Worm (Caenorhabditis elegans): ENCODE results near the gene F21A3.2.
A peak's percentile ranks its signal among the peaks of the same experiment; 100 is the strongest.

DNA sequence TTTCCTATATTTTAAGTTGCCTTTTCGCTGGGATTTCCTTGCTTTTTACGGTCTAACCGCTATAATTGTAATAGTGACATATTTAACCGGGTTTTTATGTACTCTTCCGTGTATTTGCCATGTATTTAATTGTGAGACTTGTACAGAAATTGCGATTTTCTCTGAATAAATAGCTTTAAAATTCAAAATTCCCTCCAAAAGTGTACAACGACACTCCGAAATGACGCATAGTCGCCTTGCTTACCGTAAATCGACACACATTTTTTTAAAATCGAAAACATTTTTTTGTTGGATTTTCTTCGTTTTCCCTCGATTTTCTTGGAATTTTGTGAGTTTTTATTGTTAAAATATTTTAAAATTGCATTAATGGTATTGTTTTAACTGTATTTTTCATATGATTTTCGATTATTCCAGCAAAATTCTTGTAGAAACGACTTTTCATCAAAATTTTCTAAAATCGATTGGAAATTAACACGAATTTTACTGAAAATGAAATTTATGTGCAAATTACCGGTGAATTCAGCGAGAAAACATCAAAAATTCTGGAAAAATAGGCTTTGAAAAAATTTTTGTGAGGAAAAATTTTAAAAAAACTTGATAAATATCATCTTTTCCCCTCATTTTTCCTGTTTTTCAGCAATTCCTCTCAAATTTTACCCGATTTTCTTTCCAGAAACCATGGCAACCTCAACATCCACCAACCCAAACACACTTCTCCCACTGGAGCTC lies 36.1 kb upstream of the F21A3.2 start, which contains the start of gene lsm-5:
- TF ChIP-seq nhr-237 (tag; optimal IDR thresholded peaks at IDR 0.05) (no peak), lin-13 (GFP tag; optimal IDR thresholded peaks at IDR 0.05) (no peak), nhr-111 (GFP tag; optimal IDR thresholded peaks at IDR 0.05) (no peak), attf-4 (tag; optimal IDR thresholded peaks at IDR 0.05) (no peak), daf-12 (tag; optimal IDR thresholded peaks at IDR 0.05) (no peak), ceh-82 (tag; optimal IDR thresholded peaks at IDR 0.05) (no peak), hlh-30 (tag; optimal IDR thresholded peaks at IDR 0.05; ENCODE audit: insufficient read depth) (peak; percentile 46), F26F4.8 (GFP tag; conservative IDR thresholded peaks at IDR 0.05) (no peak)
